Fruit fly (Drosophila melanogaster) S2 (cell line): ENCODE results near the gene CG6465.

Source experiments
- CG8478 ChIP-seq: fragments of >200 bp; optimal IDR thresholded peaks from 2 replicates; lab custom pipeline; 2018
- CTCF ChIP-seq, 2 experiments: fragments of >200 bp; optimal IDR thresholded peaks; 2 replicates each; lab custom pipeline; 2018

- TF ChIP-seq CG8478 (lab: Kevin White, UChicago) (no peak), CTCF (optimal IDR thresholded peaks at IDR 0.05; lab: Kevin White, UChicago) (no peak)
Observed at dm6 chr3R:10683226-10683625, 6.2 kb upstream of the CG6465 start.
